Fruit fly (Drosophila melanogaster) ovary, adult (tissue): ENCODE data around the gene Sgt1.

ENCODE experiments used
- CG17801 ChIP-seq: fragments of 200-800 bp; optimal IDR thresholded peaks from 2 replicates; lab custom pipeline; 2019; ENCODE audit warnings: missing biosample characterization, mild to moderate bottlenecking, missing genetic modification characterization, moderate library complexity; ENCODE audit not compliant: partially characterized antibody

Sgt1 gene

dm6 chr3R:8333768-8334470 is 28.8 kb upstream of the Sgt1 start, which contains the start of gene Poxm:
Poxm (minus strand) TSS chr3R:8333792.
- TF ChIP-seq CG17801 (GFP tag; lab: Kevin White, UChicago): no peak

dm6 chr3R:8329628-8330027 is 24.6 kb upstream of the Sgt1 start:
- no peak for TF ChIP-seq CG17801 (GFP tag; lab: Kevin White, UChicago)

dm6 chr3R:8327967-8328789 is 23.1 kb upstream of the Sgt1 start:
- no peak for TF ChIP-seq CG17801 (GFP tag; lab: Kevin White, UChicago)

- TF ChIP-seq CG17801 (GFP tag; lab: Kevin White, UChicago): no peak
These were observed 21.8 kb upstream of the Sgt1 start for dm6 chr3R:8326884-8327283.

- TF ChIP-seq CG17801 (GFP tag; lab: Kevin White, UChicago): no peak
These were observed 18.9 kb upstream of the Sgt1 start, which contains the start of gene CG7443 for dm6 chr3R:8324016-8324415. CG7443 (plus strand) TSS chr3R:8324316.

dm6 chr3R:8321447-8321846 is 16.4 kb upstream of the Sgt1 start, which contains the start of gene Or85a:
Or85a (plus strand) TSS chr3R:8321747.
- no peak for TF ChIP-seq CG17801 (GFP tag; lab: Kevin White, UChicago)

- no peak for TF ChIP-seq CG17801 (GFP tag; lab: Kevin White, UChicago)
These were observed 12.7 kb upstream of the Sgt1 start for dm6 chr3R:8317709-8318335.

dm6 chr3R:8317215-8317614 is 12.1 kb upstream of the Sgt1 start, which contains the start of gene Ctr1B:
Ctr1B (plus strand) TSS chr3R:8317612.
- TF ChIP-seq CG17801 (GFP tag; lab: Kevin White, UChicago): no peak

- TF ChIP-seq CG17801 (GFP tag; lab: Kevin White, UChicago): no peak
These were observed 11.5 kb upstream of the Sgt1 start, which contains the start of gene Coq2 for dm6 chr3R:8316344-8317105. Coq2 (minus strand) TSS chr3R:8316543.

dm6 chr3R:8313038-8313437 is 8.0 kb upstream of the Sgt1 start, which contains the start of gene CG7483:
CG7483 (plus strand) TSS chr3R:8313208.
- peak; percentile 58 for TF ChIP-seq CG17801 (GFP tag; lab: Kevin White, UChicago)

- TF ChIP-seq CG17801 (GFP tag; lab: Kevin White, UChicago): no peak
These were observed 7.0 kb upstream of the Sgt1 start, which contains the start of the genes CG11694 and CG11698 for dm6 chr3R:8312037-8312436. CG11694 (minus strand) TSS chr3R:8312137. CG11698 (plus strand) TSS chr3R:8312188.

dm6 chr3R:8310678-8311077 is 5.6 kb upstream of the Sgt1 start, which contains the start of gene CG11693:
CG11693 (minus strand) TSS chr3R:8310778.
- TF ChIP-seq CG17801 (GFP tag; lab: Kevin White, UChicago): no peak

- TF ChIP-seq CG17801 (GFP tag; lab: Kevin White, UChicago): no peak
These were observed 3.5 kb upstream of the Sgt1 start, which contains the start of gene tex for dm6 chr3R:8308515-8308959. tex (minus strand) TSS chr3R:8308645.

dm6 chr3R:8307283-8307682 is 2.2 kb upstream of the Sgt1 start:
- TF ChIP-seq CG17801 (GFP tag; lab: Kevin White, UChicago): no peak
